Worm (Caenorhabditis elegans) whole organism, L2 larva: ENCODE results near the gene vhp-1.
A peak's percentile ranks its signal among the peaks of the same experiment; 100 is the strongest.

Source experiments
- C34F6.9 ChIP-seq: fragments of 150-350 bp; optimal IDR thresholded peaks from 2 replicates; lab custom pipeline; 2014; ENCODE audit warnings: missing biosample characterization, missing genetic modification characterization
- F13H6.1 ChIP-seq: sonication (generic microtip); optimal IDR thresholded peaks from 2 replicates; lab custom pipeline; 2016; ENCODE audit warnings: missing genetic modification characterization, missing compliant biosample characterization
- R02D3.7 ChIP-seq: fragments of 150-350 bp; optimal IDR thresholded peaks from 2 replicates; lab custom pipeline; 2014; ENCODE audit warnings: missing biosample characterization, missing genetic modification characterization
- ZK546.5 ChIP-seq: sonication (generic microtip); optimal IDR thresholded peaks from 2 replicates; lab custom pipeline; 2017; ENCODE audit warnings: missing biosample characterization, missing genetic modification characterization
- alr-1 ChIP-seq: fragments of 150-350 bp; optimal IDR thresholded peaks from 2 replicates; lab custom pipeline; 2014; ENCODE audit warnings: missing biosample characterization, missing genetic modification characterization
- aly-2 ChIP-seq: fragments of 150-350 bp; optimal IDR thresholded peaks from 2 replicates; lab custom pipeline; 2014; ENCODE audit warnings: missing biosample characterization, missing genetic modification characterization
- ama-1 ChIP-seq: fragments of 150-350 bp; optimal IDR thresholded peaks from 2 replicates; lab custom pipeline; 2018; ENCODE audit warnings: inconsistent platforms
- ceh-16 ChIP-seq: fragments of 150-350 bp; optimal IDR thresholded peaks from 2 replicates; lab custom pipeline; 2014; ENCODE audit warnings: missing biosample characterization, missing genetic modification characterization
- ceh-82 ChIP-seq: fragments of 150-350 bp; optimal IDR thresholded peaks from 2 replicates; lab custom pipeline; 2014; ENCODE audit warnings: missing biosample characterization, missing genetic modification characterization
- dmd-4 ChIP-seq: sonication (generic microtip); optimal IDR thresholded peaks from 2 replicates; lab custom pipeline; 2017; ENCODE audit warnings: missing biosample characterization, missing genetic modification characterization
- egl-27 ChIP-seq: sonication (generic microtip); optimal IDR thresholded peaks from 3 replicates; lab custom pipeline; 2017; ENCODE audit warnings: missing biosample characterization, missing genetic modification reagents, missing genetic modification characterization
- fos-1 ChIP-seq: fragments of 150-350 bp; optimal IDR thresholded peaks from 2 replicates; lab custom pipeline; 2014; ENCODE audit warnings: missing biosample characterization, missing genetic modification characterization
- gmeb-1 ChIP-seq: fragments of 150-350 bp; optimal IDR thresholded peaks from 2 replicates; lab custom pipeline; 2014; ENCODE audit warnings: missing biosample characterization, missing genetic modification characterization
- lin-11 ChIP-seq: fragments of 150-350 bp; sonication (generic microtip); optimal IDR thresholded peaks from 2 replicates; lab custom pipeline; 2014; ENCODE audit warnings: missing biosample characterization, missing genetic modification characterization, inconsistent platforms, mixed read lengths
- lin-13 ChIP-seq: fragments of 150-350 bp; optimal IDR thresholded peaks from 2 replicates; lab custom pipeline; 2014; ENCODE audit warnings: missing biosample characterization, missing genetic modification reagents, missing genetic modification characterization
- lin-39 ChIP-seq: fragments of 150-350 bp; optimal IDR thresholded peaks from 2 replicates; lab custom pipeline; 2014; ENCODE audit warnings: missing biosample characterization, missing genetic modification reagents, missing genetic modification characterization
- lsy-2 ChIP-seq, 2 experiments: fragments of 150-350 bp in 1 of 2; sonication (generic microtip) in 1 of 2; optimal IDR thresholded peaks; 2 replicates each; lab custom pipeline; 2014 to 2017; ENCODE audit warnings: missing biosample characterization in 2 of 2, missing genetic modification characterization in 2 of 2
- mab-5 ChIP-seq: fragments of 150-350 bp; optimal IDR thresholded peaks from 2 replicates; lab custom pipeline; 2014; ENCODE audit warnings: missing biosample characterization, missing genetic modification characterization
- mbf-1 ChIP-seq: sonication (generic microtip); optimal IDR thresholded peaks from 2 replicates; lab custom pipeline; 2017; ENCODE audit warnings: missing biosample characterization, missing genetic modification characterization
- mdl-1 ChIP-seq, 2 experiments: fragments of 150-350 bp in 1 of 2; sonication (generic microtip) in 1 of 2; optimal IDR thresholded peaks; 2 replicates each; lab custom pipeline; 2017; ENCODE audit warnings: missing biosample characterization in 2 of 2, missing genetic modification characterization in 2 of 2
- nhr-10 ChIP-seq: sonication (generic microtip); optimal IDR thresholded peaks from 2 replicates; lab custom pipeline; 2017; ENCODE audit warnings: missing biosample characterization, missing genetic modification characterization
- nhr-11 ChIP-seq: fragments of 150-350 bp; optimal IDR thresholded peaks from 2 replicates; lab custom pipeline; 2014; ENCODE audit warnings: missing biosample characterization, missing genetic modification characterization
- nhr-12 ChIP-seq: fragments of 150-350 bp; optimal IDR thresholded peaks from 2 replicates; lab custom pipeline; 2014; ENCODE audit warnings: missing biosample characterization, missing genetic modification characterization
- nhr-21 ChIP-seq: fragments of 150-350 bp; optimal IDR thresholded peaks from 2 replicates; lab custom pipeline; 2014; ENCODE audit warnings: missing biosample characterization, missing genetic modification characterization
- nhr-23 ChIP-seq: fragments of 150-350 bp; optimal IDR thresholded peaks from 2 replicates; lab custom pipeline; 2014; ENCODE audit warnings: missing biosample characterization, missing genetic modification reagents, missing genetic modification characterization
- nhr-237 ChIP-seq: fragments of 150-350 bp; optimal IDR thresholded peaks from 2 replicates; lab custom pipeline; 2014; ENCODE audit warnings: missing biosample characterization, missing genetic modification characterization
- nhr-25 ChIP-seq: fragments of 150-350 bp; sonication (generic microtip); optimal IDR thresholded peaks from 3 replicates; lab custom pipeline; 2014; ENCODE audit warnings: missing biosample characterization, missing genetic modification characterization
- nhr-6 ChIP-seq: fragments of 150-350 bp; optimal IDR thresholded peaks from 2 replicates; lab custom pipeline; 2014; ENCODE audit warnings: missing biosample characterization, missing genetic modification characterization
- nhr-77 ChIP-seq: fragments of 150-350 bp; optimal IDR thresholded peaks from 2 replicates; lab custom pipeline; 2014; ENCODE audit warnings: missing biosample characterization, missing genetic modification characterization
- peb-1 ChIP-seq: fragments of 150-350 bp; optimal IDR thresholded peaks from 2 replicates; lab custom pipeline; 2014; ENCODE audit warnings: missing biosample characterization, missing genetic modification characterization
- sem-4 ChIP-seq: fragments of 150-350 bp; optimal IDR thresholded peaks from 2 replicates; lab custom pipeline; 2014; ENCODE audit warnings: missing biosample characterization, missing genetic modification reagents, missing genetic modification characterization
- skn-1 ChIP-seq: sonication (generic microtip); optimal IDR thresholded peaks from 2 replicates; lab custom pipeline; 2017; ENCODE audit warnings: missing biosample characterization, missing genetic modification characterization
- sma-3 ChIP-seq: sonication (generic microtip); optimal IDR thresholded peaks from 2 replicates; lab custom pipeline; 2016; ENCODE audit warnings: missing genetic modification reagents, missing genetic modification characterization, missing compliant biosample characterization
- sma-9 ChIP-seq, 2 experiments: fragments of 150-350 bp in 1 of 2; sonication (generic microtip) in 1 of 2; optimal IDR thresholded peaks; 2 replicates each; lab custom pipeline; 2014 to 2016; ENCODE audit warnings: missing genetic modification characterization in 2 of 2, mild to moderate bottlenecking in 1 of 2, missing biosample characterization in 1 of 2, missing compliant biosample characterization in 1 of 2, missing genetic modification reagents in 1 of 2, moderate library complexity in 1 of 2
- snpc-4 ChIP-seq: fragments of 150-350 bp; optimal IDR thresholded peaks from 2 replicates; lab custom pipeline; 2014; ENCODE audit warnings: missing biosample characterization, missing genetic modification characterization
- unc-39 ChIP-seq: fragments of 150-350 bp; optimal IDR thresholded peaks from 2 replicates; lab custom pipeline; 2014; ENCODE audit warnings: missing biosample characterization, missing genetic modification characterization
- unc-55 ChIP-seq: fragments of 150-350 bp; sonication (generic microtip); optimal IDR thresholded peaks from 3 replicates; lab custom pipeline; 2014; ENCODE audit warnings: missing biosample characterization, missing genetic modification reagents, missing genetic modification characterization
- unc-62 ChIP-seq: fragments of 150-350 bp; optimal IDR thresholded peaks from 2 replicates; lab custom pipeline; 2014; ENCODE audit warnings: missing biosample characterization, missing genetic modification reagents, missing genetic modification characterization
- ztf-1 ChIP-seq: fragments of 200-800 bp; sonication (Bioruptor generic); conservative IDR thresholded peaks from 2 replicates; pipeline ENCODE4 v1.3.6; 2022; ENCODE audit warnings: missing genetic modification characterization, missing compliant biosample characterization
- ztf-11 ChIP-seq: sonication (generic microtip); optimal IDR thresholded peaks from 2 replicates; lab custom pipeline; 2017; ENCODE audit warnings: missing biosample characterization, missing genetic modification characterization
- ztf-4 ChIP-seq: fragments of 150-350 bp; optimal IDR thresholded peaks from 2 replicates; lab custom pipeline; 2014; ENCODE audit warnings: missing biosample characterization, missing genetic modification characterization

The vhp-1 gene

ce11 chrII:5282740-5283281, 40.3 kb upstream of the vhp-1 start:
- no peak for TF ChIP-seq nhr-23 (tag; lab: Kevin White, UChicago)
- TF ChIP-seq nhr-25, result peak; percentile 41
- TF ChIP-seq, all 48 proteins: peak for 1

ce11 chrII:5285029-5285428, 38.0 kb upstream of the vhp-1 start, which contains the start of gene gur-5:
TSS of gene gur-5 (plus strand) at chrII:5285329.
- TF ChIP-seq C34F6.9 (tag; lab: Kevin White, UChicago) (no peak), lin-11 (no peak), gmeb-1 (no peak), nhr-10 (tag; lab: Kevin White, UChicago) (no peak), lin-39 (tag; lab: Kevin White, UChicago) (no peak), peb-1 (no peak), ceh-82 (tag; lab: Kevin White, UChicago) (no peak), dmd-4 (tag; lab: Kevin White, UChicago) (no peak), ztf-11 (no peak), ama-1 (no peak), sma-9 (GFP tag; optimal IDR thresholded peaks at IDR 0.05; lab: Kevin White, UChicago) (no peak), sma-9 (tag; optimal IDR thresholded peaks at IDR 0.05; lab: Kevin White, UChicago) (no peak), nhr-21 (tag; lab: Kevin White, UChicago) (no peak), sem-4 (tag; lab: Kevin White, UChicago) (no peak), lin-13 (no peak), nhr-25 (no peak), alr-1 (tag; lab: Kevin White, UChicago) (no peak), ceh-16 (tag; lab: Kevin White, UChicago) (no peak)

ce11 chrII:5289142-5289541, 33.9 kb upstream of the vhp-1 start, which contains the start of gene ZK622.5:
TSS of gene ZK622.5 (plus strand) at chrII:5289442.
- TF ChIP-seq nhr-11 (no peak), nhr-10 (tag; lab: Kevin White, UChicago) (no peak), lsy-2 (tag; optimal IDR thresholded peaks at IDR 0.05; lab: Kevin White, UChicago) (no peak), mbf-1 (no peak), C34F6.9 (tag; lab: Kevin White, UChicago) (no peak), alr-1 (tag; lab: Kevin White, UChicago) (no peak), ama-1 (no peak), sma-9 (GFP tag; optimal IDR thresholded peaks at IDR 0.05; lab: Kevin White, UChicago) (no peak), sma-9 (tag; optimal IDR thresholded peaks at IDR 0.05; lab: Kevin White, UChicago) (no peak), ceh-82 (tag; lab: Kevin White, UChicago) (no peak), ztf-4 (tag; lab: Kevin White, UChicago) (no peak), sem-4 (tag; lab: Kevin White, UChicago) (no peak), unc-62 (GFP tag; lab: Kevin White, UChicago) (no peak), ZK546.5 (tag; lab: Kevin White, UChicago) (no peak), lin-11 (no peak)

- TF ChIP-seq F13H6.1 (tag; lab: Kevin White, UChicago), result peak; percentile 38
- no peak for TF ChIP-seq mdl-1 (tag; optimal IDR thresholded peaks at IDR 0.05; lab: Kevin White, UChicago)
Measured at ce11 chrII:5291051-5291450, 32.0 kb upstream of the vhp-1 start.

ce11 chrII:5292226-5292752, 30.8 kb upstream of the vhp-1 start, which contains the start of gene ZK622.4:
TSS of gene ZK622.4 (plus strand) at chrII:5292702.
- no peak for TF ChIP-seq mdl-1 (tag; optimal IDR thresholded peaks at IDR 0.05; lab: Kevin White, UChicago)
- TF ChIP-seq unc-55, result peak; percentile 71
- TF ChIP-seq sma-3 (GFP tag; lab: Kevin White, UChicago), result peak; percentile 15
- TF ChIP-seq peb-1, result no peak
- TF ChIP-seq ceh-16 (tag; lab: Kevin White, UChicago), result no peak
- TF ChIP-seq nhr-23 (tag; lab: Kevin White, UChicago), result no peak
- TF ChIP-seq skn-1 (tag; lab: Kevin White, UChicago), result no peak
- TF ChIP-seq nhr-10 (tag; lab: Kevin White, UChicago), result no peak
- TF ChIP-seq aly-2 (tag; lab: Kevin White, UChicago), result no peak
- TF ChIP-seq ztf-1 (GFP tag; lab: Robert Waterston, UW), result no peak
- TF ChIP-seq nhr-12, result no peak
- no peak for TF ChIP-seq ztf-11
- no peak for TF ChIP-seq alr-1 (tag; lab: Kevin White, UChicago)
- peak; percentile 41 for TF ChIP-seq lin-13
- TF ChIP-seq lin-11, result no peak
- TF ChIP-seq nhr-77 (tag; lab: Kevin White, UChicago), result no peak
- TF ChIP-seq egl-27 (tag; lab: Kevin White, UChicago), result no peak
- no peak for TF ChIP-seq ZK546.5 (tag; lab: Kevin White, UChicago)
- TF ChIP-seq unc-62 (GFP tag; lab: Kevin White, UChicago), result no peak
- no peak for TF ChIP-seq mab-5 (tag; lab: Kevin White, UChicago)
- TF ChIP-seq nhr-237 (tag; lab: Kevin White, UChicago), result no peak
- peak; percentile 3 for TF ChIP-seq ztf-4 (tag; lab: Kevin White, UChicago)
- peak; percentile 35 for TF ChIP-seq nhr-21 (tag; lab: Kevin White, UChicago)
- no peak for TF ChIP-seq ceh-82 (tag; lab: Kevin White, UChicago)
- TF ChIP-seq fos-1 (tag; lab: Kevin White, UChicago), result peak; percentile 55
- TF ChIP-seq nhr-11, result no peak
- no peak for TF ChIP-seq sem-4 (tag; lab: Kevin White, UChicago)
- no peak for TF ChIP-seq nhr-6
- TF ChIP-seq sma-9 (GFP tag; optimal IDR thresholded peaks at IDR 0.05; lab: Kevin White, UChicago), result peak; percentile 65
- no peak for TF ChIP-seq sma-9 (tag; optimal IDR thresholded peaks at IDR 0.05; lab: Kevin White, UChicago)
- TF ChIP-seq unc-39 (tag; lab: Kevin White, UChicago), result no peak
- no peak for TF ChIP-seq R02D3.7 (tag; lab: Kevin White, UChicago)
- TF ChIP-seq C34F6.9 (tag; lab: Kevin White, UChicago), result peak; percentile 52
- TF ChIP-seq snpc-4 (tag; lab: Kevin White, UChicago), result no peak
